Worm (Caenorhabditis elegans): Measurements from ENCODE around the gene B0454.5.

DNA sequence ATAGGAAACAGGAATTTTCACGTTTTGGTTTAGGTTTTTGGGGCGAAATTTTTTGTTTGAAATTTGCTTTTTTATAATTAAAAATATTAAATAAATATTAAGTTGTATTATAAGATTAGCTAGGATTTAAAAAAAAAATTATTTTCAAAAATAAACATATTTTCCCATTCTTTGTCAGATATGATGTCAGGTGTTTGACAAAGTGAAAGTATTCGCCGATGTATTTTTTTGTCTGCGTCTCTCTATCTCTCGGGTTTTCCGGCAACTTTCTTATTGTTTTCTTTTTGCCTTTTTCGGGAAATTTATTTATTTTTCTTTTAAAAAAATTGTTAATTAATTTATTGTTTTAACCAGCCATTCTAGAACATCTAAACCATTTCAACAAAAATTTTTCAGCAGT, 8.2 kb upstream of the B0454.5 start:
- TF ChIP-seq unc-62 (GFP tag; optimal IDR thresholded peaks at IDR 0.05): no peak
- no peak for TF ChIP-seq mdl-1 (tag; optimal IDR thresholded peaks at IDR 0.05)
- TF ChIP-seq ztf-11 (tag; optimal IDR thresholded peaks at IDR 0.05): no peak
- TF ChIP-seq ama-1 (optimal IDR thresholded peaks at IDR 0.05): no peak
- TF ChIP-seq snpc-4 (tag; optimal IDR thresholded peaks at IDR 0.05): no peak
- TF ChIP-seq lin-13 (GFP tag; optimal IDR thresholded peaks at IDR 0.05): no peak
- TF ChIP-seq nhr-11 (tag; optimal IDR thresholded peaks at IDR 0.05): no peak
- TF ChIP-seq lsy-2 (tag; optimal IDR thresholded peaks at IDR 0.05): no peak
- TF ChIP-seq nhr-25 (tag; optimal IDR thresholded peaks at IDR 0.05): no peak
- no peak for TF ChIP-seq ceh-82 (tag; optimal IDR thresholded peaks at IDR 0.05)
- TF ChIP-seq blmp-1 (tag; optimal IDR thresholded peaks at IDR 0.05; ENCODE audit: insufficient read depth): peak; percentile 65
